Fruit fly (Drosophila melanogaster) whole organism, embryonic: Measurements from ENCODE around the gene CG13989.

Experiments
- Asciz ChIP-seq: fragments of 200-800 bp; sonication (Bioruptor generic); optimal IDR thresholded peaks from 2 replicates; lab custom pipeline; 2017; ENCODE audit warnings: missing biosample characterization, mild to moderate bottlenecking, missing genetic modification characterization, missing genetic modification reagents
- CG10366 ChIP-seq: fragments of 200-800 bp; sonication (Bioruptor generic); IDR thresholded peaks from 2 replicates; pipeline ENCODE4 v1.3.6; 2022; ENCODE audit warnings: missing biosample characterization, missing genetic modification characterization
- CG13123 ChIP-seq: fragments of 200-800 bp; sonication (Bioruptor generic); optimal IDR thresholded peaks from 2 replicates; lab custom pipeline; 2016; ENCODE audit warnings: missing biosample characterization, missing genetic modification characterization
- CG13287 ChIP-seq: fragments of 200-800 bp; sonication (Bioruptor generic); IDR thresholded peaks from 2 replicates; pipeline ENCODE4 v1.3.6; 2022; ENCODE audit warnings: missing biosample characterization, missing genetic modification characterization; ENCODE audit not compliant: partially characterized antibody
- CG13296 ChIP-seq: fragments of 200-800 bp; sonication (Bioruptor generic); optimal IDR thresholded peaks from 3 replicates; lab custom pipeline; 2018; ENCODE audit warnings: missing biosample characterization, mild to moderate bottlenecking, missing genetic modification characterization
- CG13624 ChIP-seq: fragments of 200-800 bp; sonication (Bioruptor generic); optimal IDR thresholded peaks from 2 replicates; lab custom pipeline; 2016; ENCODE audit warnings: missing biosample characterization, missing genetic modification characterization
- CG14860 ChIP-seq: fragments of 200-800 bp; sonication (Bioruptor generic); IDR thresholded peaks from 3 replicates; pipeline ENCODE4 v1.3.6; 2022; ENCODE audit warnings: missing biosample characterization, missing genetic modification characterization; ENCODE audit not compliant: partially characterized antibody
- CG17359 ChIP-seq: fragments of 200-800 bp; sonication (Bioruptor generic); optimal IDR thresholded peaks from 3 replicates; lab custom pipeline; 2018; ENCODE audit warnings: missing biosample characterization, mild to moderate bottlenecking, missing genetic modification characterization, moderate library complexity
- CG1832 ChIP-seq: fragments of 200-800 bp; sonication (Bioruptor generic); optimal IDR thresholded peaks from 2 replicates; lab custom pipeline; 2017; ENCODE audit warnings: missing biosample characterization, mild to moderate bottlenecking, missing genetic modification characterization, inconsistent platforms
- CG2875 ChIP-seq: fragments of 200-800 bp; sonication (Bioruptor generic); optimal IDR thresholded peaks from 2 replicates; lab custom pipeline; 2017; ENCODE audit warnings: missing biosample characterization, mild to moderate bottlenecking, missing genetic modification characterization, missing genetic modification reagents
- CG31388 ChIP-seq: fragments of 200-800 bp; sonication (Bioruptor generic); optimal IDR thresholded peaks from 2 replicates; lab custom pipeline; 2016; ENCODE audit warnings: missing biosample characterization, missing genetic modification characterization
- CG34376 ChIP-seq: fragments of 200-800 bp; sonication (Bioruptor generic); optimal IDR thresholded peaks from 2 replicates; lab custom pipeline; 2018; ENCODE audit warnings: missing biosample characterization, mild to moderate bottlenecking, missing genetic modification characterization
- CG5180 ChIP-seq: fragments of 200-800 bp; sonication (Bioruptor generic); optimal IDR thresholded peaks from 3 replicates; lab custom pipeline; 2017; ENCODE audit warnings: missing biosample characterization, missing genetic modification characterization, mild to moderate bottlenecking, moderate library complexity, missing genetic modification reagents
- CG6175 ChIP-seq: fragments of 200-800 bp; sonication (Bioruptor generic); IDR thresholded peaks from 3 replicates; pipeline ENCODE4 v1.3.6; 2022; ENCODE audit warnings: missing biosample characterization, missing genetic modification characterization
- CG6272 ChIP-seq: fragments of 200-800 bp; sonication (Bioruptor generic); IDR thresholded peaks from 2 replicates; pipeline ENCODE4 v1.3.6; 2022; ENCODE audit warnings: missing biosample characterization, missing genetic modification characterization
- CG6683 ChIP-seq: fragments of 200-800 bp; sonication (Bioruptor generic); optimal IDR thresholded peaks from 2 replicates; lab custom pipeline; 2017; ENCODE audit warnings: missing biosample characterization, mild to moderate bottlenecking, missing genetic modification characterization, missing genetic modification reagents
- CG6791 ChIP-seq: fragments of 200-800 bp; sonication (Bioruptor generic); IDR thresholded peaks from 3 replicates; pipeline ENCODE4 v1.3.6; 2022; ENCODE audit warnings: missing biosample characterization, missing genetic modification characterization; ENCODE audit not compliant: partially characterized antibody
- CG9437 ChIP-seq: fragments of 200-800 bp; sonication (Bioruptor generic); optimal IDR thresholded peaks from 2 replicates; lab custom pipeline; 2018; ENCODE audit warnings: missing biosample characterization, mild to moderate bottlenecking, missing genetic modification characterization
- CG9727 ChIP-seq: fragments of 200-800 bp; sonication (Bioruptor generic); optimal IDR thresholded peaks from 3 replicates; lab custom pipeline; 2017; ENCODE audit warnings: missing biosample characterization, mild to moderate bottlenecking, missing genetic modification characterization
- Camta ChIP-seq: fragments of 200-800 bp; sonication (Bioruptor generic); optimal IDR thresholded peaks from 2 replicates; lab custom pipeline; 2016; ENCODE audit warnings: missing biosample characterization, missing genetic modification characterization
- Dip2 ChIP-seq: fragments of 200-800 bp; sonication (Bioruptor generic); IDR thresholded peaks from 2 replicates; pipeline ENCODE4 v1.3.6; 2022; ENCODE audit warnings: missing biosample characterization, missing genetic modification characterization
- Dll ChIP-seq: fragments of 200-800 bp; sonication (Bioruptor generic); IDR thresholded peaks from 4 replicates; pipeline ENCODE4 v1.3.6; 2022; ENCODE audit warnings: missing biosample characterization, missing genetic modification characterization; ENCODE audit not compliant: partially characterized antibody
- Gsc ChIP-seq: fragments of 200-800 bp; sonication (Bioruptor generic); IDR thresholded peaks from 2 replicates; pipeline ENCODE4 v1.3.6; 2022; ENCODE audit warnings: missing biosample characterization, missing genetic modification characterization
- Hand ChIP-seq: fragments of 200-800 bp; sonication (Bioruptor generic); optimal IDR thresholded peaks from 2 replicates; lab custom pipeline; 2017; ENCODE audit warnings: mild to moderate bottlenecking, missing biosample characterization, missing genetic modification reagents, missing genetic modification characterization
- Hmr ChIP-seq: fragments of 200-800 bp; sonication (Bioruptor generic); optimal IDR thresholded peaks from 3 replicates; lab custom pipeline; 2017; ENCODE audit warnings: mild to moderate bottlenecking, missing biosample characterization, missing genetic modification reagents, missing genetic modification characterization
- Hr39 ChIP-seq: fragments of >200 bp; optimal IDR thresholded peaks from 2 replicates; lab custom pipeline; 2017
- Lhr ChIP-seq: fragments of 200-800 bp; sonication (Bioruptor generic); optimal IDR thresholded peaks from 3 replicates; lab custom pipeline; 2017; ENCODE audit warnings: mild to moderate bottlenecking, missing biosample characterization, missing genetic modification reagents, missing genetic modification characterization
- Lim3 ChIP-seq: fragments of 200-800 bp; sonication (Bioruptor generic); IDR thresholded peaks from 2 replicates; pipeline ENCODE4 v1.3.6; 2022; ENCODE audit warnings: missing biosample characterization, missing genetic modification characterization
- Mad ChIP-seq: fragments of 200-800 bp; sonication (Bioruptor generic); optimal IDR thresholded peaks from 2 replicates; lab custom pipeline; 2016; ENCODE audit warnings: missing biosample characterization, missing genetic modification characterization
- Optix ChIP-seq: fragments of 200-800 bp; sonication (Bioruptor generic); IDR thresholded peaks from 3 replicates; pipeline ENCODE4 v1.3.6; 2022; ENCODE audit warnings: missing biosample characterization, missing genetic modification characterization
- Sin3A ChIP-seq: fragments of >200 bp; optimal IDR thresholded peaks from 2 replicates; lab custom pipeline; 2018
- Six4 ChIP-seq: fragments of 200-800 bp; sonication (Bioruptor generic); optimal IDR thresholded peaks from 2 replicates; lab custom pipeline; 2016; ENCODE audit warnings: missing biosample characterization, missing genetic modification characterization
- Sry-δ ChIP-seq: fragments of 200-800 bp; sonication (Bioruptor generic); optimal IDR thresholded peaks from 2 replicates; lab custom pipeline; 2016; ENCODE audit warnings: missing biosample characterization, missing genetic modification characterization
- Stat92E ChIP-seq, 3 experiments: fragments of >200 bp in 2 of 3; fragments of 200-800 bp in 1 of 3; sonication (Bioruptor generic) in 1 of 3; optimal IDR thresholded peaks; 2 replicates each; lab custom pipeline; 2017 to 2019; ENCODE audit warnings: missing biosample characterization in 3 of 3, missing genetic modification characterization in 3 of 3, mild to moderate bottlenecking in 1 of 3, moderate library complexity in 1 of 3
- aop ChIP-seq: fragments of 200-800 bp; sonication (Bioruptor generic); IDR thresholded peaks from 2 replicates; pipeline ENCODE4 v1.3.6; 2022; ENCODE audit warnings: missing biosample characterization, missing genetic modification characterization
- cas ChIP-seq: fragments of 200-800 bp; sonication (Bioruptor generic); IDR thresholded peaks from 2 replicates; pipeline ENCODE4 v1.3.6; 2022; ENCODE audit warnings: missing biosample characterization, missing genetic modification characterization
- cato ChIP-seq: fragments of 200-800 bp; sonication (Bioruptor generic); optimal IDR thresholded peaks from 2 replicates; lab custom pipeline; 2016; ENCODE audit warnings: missing biosample characterization, missing genetic modification characterization, borderline replicate concordance
- cg ChIP-seq: fragments of 200-800 bp; sonication (Bioruptor generic); optimal IDR thresholded peaks from 3 replicates; lab custom pipeline; 2019; ENCODE audit warnings: missing biosample characterization, mild to moderate bottlenecking, missing genetic modification characterization, moderate library complexity
- disco-r ChIP-seq: fragments of 200-800 bp; sonication (Bioruptor generic); optimal IDR thresholded peaks from 2 replicates; lab custom pipeline; 2016; ENCODE audit warnings: missing biosample characterization, missing genetic modification characterization
- exex ChIP-seq: fragments of 200-800 bp; sonication (Bioruptor generic); optimal IDR thresholded peaks from 4 replicates; lab custom pipeline; 2018; ENCODE audit warnings: missing biosample characterization, mild to moderate bottlenecking, missing genetic modification characterization, moderate library complexity
- eyg ChIP-seq: fragments of 200-800 bp; sonication (Bioruptor generic); optimal IDR thresholded peaks from 3 replicates; lab custom pipeline; 2016; ENCODE audit warnings: missing biosample characterization, missing genetic modification characterization
- fd3F ChIP-seq: fragments of 200-800 bp; sonication (Bioruptor generic); optimal IDR thresholded peaks from 2 replicates; lab custom pipeline; 2018; ENCODE audit warnings: missing biosample characterization, mild to moderate bottlenecking, missing genetic modification characterization, moderate library complexity
- gce ChIP-seq: fragments of 200-800 bp; sonication (Bioruptor generic); IDR thresholded peaks from 3 replicates; pipeline ENCODE4 v1.3.6; 2022; ENCODE audit warnings: missing biosample characterization, missing genetic modification characterization
- h ChIP-seq: fragments of >200 bp; optimal IDR thresholded peaks from 2 replicates; lab custom pipeline; 2017
- ham ChIP-seq: fragments of 200-800 bp; sonication (Bioruptor generic); IDR thresholded peaks from 2 replicates; pipeline ENCODE4 v1.3.6; 2022; ENCODE audit warnings: missing biosample characterization, missing genetic modification characterization
- jigr1 ChIP-seq: fragments of 200-800 bp; sonication (Bioruptor generic); IDR thresholded peaks from 3 replicates; pipeline ENCODE4 v1.3.6; 2022; ENCODE audit warnings: missing biosample characterization, missing genetic modification characterization
- klu ChIP-seq: fragments of 200-800 bp; sonication (Bioruptor generic); IDR thresholded peaks from 2 replicates; pipeline ENCODE4 v1.3.6; 2022; ENCODE audit warnings: missing biosample characterization, missing genetic modification characterization
- rib ChIP-seq: fragments of 200-800 bp; sonication (Bioruptor generic); IDR thresholded peaks from 2 replicates; pipeline ENCODE4 v1.3.6; 2022; ENCODE audit warnings: missing biosample characterization, missing genetic modification characterization
- seq ChIP-seq: fragments of 200-800 bp; sonication (Bioruptor generic); IDR thresholded peaks from 2 replicates; pipeline ENCODE4 v1.3.6; 2022; ENCODE audit warnings: missing biosample characterization, missing genetic modification characterization
- sima ChIP-seq: fragments of 200-800 bp; sonication (Bioruptor generic); optimal IDR thresholded peaks from 2 replicates; lab custom pipeline; 2016; ENCODE audit warnings: missing biosample characterization, missing genetic modification characterization
- stwl ChIP-seq: fragments of 200-800 bp; sonication (Bioruptor generic); optimal IDR thresholded peaks from 3 replicates; lab custom pipeline; 2018; ENCODE audit warnings: missing biosample characterization, mild to moderate bottlenecking, missing genetic modification characterization, moderate library complexity
- sug ChIP-seq: fragments of 200-800 bp; optimal IDR thresholded peaks from 2 replicates; lab custom pipeline; 2019; ENCODE audit warnings: missing biosample characterization, mild to moderate bottlenecking, missing genetic modification characterization, moderate library complexity
- yki ChIP-seq: fragments of >200 bp; optimal IDR thresholded peaks from 3 replicates; lab custom pipeline; 2018

Gene CG13989

dm6 chr2L:6124815-6125214, 35.4 kb upstream of the CG13989 start, which contains the start of gene Arpc4 (continued):
- no peak for TF ChIP-seq Gsc
- no peak for TF ChIP-seq CG9727 (GFP tag; lab: Kevin White, UChicago)
- TF ChIP-seq rib = no peak
- no peak for TF ChIP-seq exex (tag; lab: Kevin White, UChicago)
- no peak for TF ChIP-seq CG13123 (GFP tag; lab: Kevin White, UChicago)
- TF ChIP-seq CG31388 (GFP tag; lab: Kevin White, UChicago) = no peak
- TF ChIP-seq h (lab: Kevin White, UChicago) = no peak
- TF ChIP-seq eyg (GFP tag; lab: Kevin White, UChicago) = no peak
- TF ChIP-seq disco-r (GFP tag; lab: Kevin White, UChicago) = no peak
- peak; percentile 5 for TF ChIP-seq CG17359 (tag; lab: Kevin White, UChicago)
- peak; percentile 44 for TF ChIP-seq Sry-δ
- peak; percentile 4 for TF ChIP-seq cato (GFP tag; lab: Kevin White, UChicago)
- no peak for TF ChIP-seq CG6272
- TF ChIP-seq cg (GFP tag; lab: Kevin White, UChicago) = no peak
- TF ChIP-seq sima = no peak
- TF ChIP-seq aop (GFP tag; lab: Robert Waterston, UW) = no peak
- no peak for TF ChIP-seq Hr39
- peak; percentile 25; the same call in 1 of the 2 replicates for TF ChIP-seq seq (GFP tag; lab: Robert Waterston, UW)
- TF ChIP-seq CG10366 (GFP tag; lab: Robert Waterston, UW) = peak; percentile 74
- TF ChIP-seq Lim3 (GFP tag; lab: Robert Waterston, UW) = no peak
- TF ChIP-seq klu = peak; percentile 63
- TF ChIP-seq Stat92E (GFP tag; optimal IDR thresholded peaks at IDR 0.05; lab: Kevin White, UChicago) = no peak
- TF ChIP-seq Asciz (GFP tag; lab: Kevin White, UChicago) = peak; percentile 35
- no peak for TF ChIP-seq CG1832 (GFP tag; lab: Kevin White, UChicago)
- peak; percentile 39 for TF ChIP-seq Six4 (GFP tag; lab: Kevin White, UChicago)
- no peak for TF ChIP-seq CG6683 (GFP tag; lab: Kevin White, UChicago)
- TF ChIP-seq Lhr (GFP tag; lab: Kevin White, UChicago) = peak; percentile 65
- no peak for TF ChIP-seq Optix (GFP tag; lab: Robert Waterston, UW)
- TF ChIP-seq CG34376 (GFP tag; lab: Kevin White, UChicago) = no peak
- no peak for TF ChIP-seq fd3F
- TF ChIP-seq Camta (GFP tag; lab: Kevin White, UChicago) = no peak
- peak; percentile 34; the same call in 1 of the 3 replicates for TF ChIP-seq gce (GFP tag; lab: Robert Waterston, UW)
- TF ChIP-seq CG14860 (GFP tag; lab: Robert Waterston, UW) = no peak
- TF ChIP-seq sug (tag; lab: Kevin White, UChicago) = no peak
- no peak for TF ChIP-seq Hand (GFP tag; lab: Kevin White, UChicago)
- TF ChIP-seq Sin3A (lab: Kevin White, UChicago) = peak; percentile 26
- TF ChIP-seq Hmr (GFP tag; lab: Kevin White, UChicago) = peak; percentile 68
- no peak for TF ChIP-seq CG9437 (GFP tag; lab: Kevin White, UChicago)
- no peak for TF ChIP-seq CG5180 (GFP tag; lab: Kevin White, UChicago)
- TF ChIP-seq Dip2 (GFP tag; lab: Robert Waterston, UW) = no peak
- no peak for TF ChIP-seq Dll (GFP tag; lab: Robert Waterston, UW)
- TF ChIP-seq CG13287 (GFP tag; lab: Robert Waterston, UW) = no peak
- TF ChIP-seq jigr1 = peak; percentile 46; the same call in 1 of the 3 replicates
- TF ChIP-seq CG13296 (GFP tag; lab: Kevin White, UChicago) = no peak
- no peak for TF ChIP-seq CG6791 (GFP tag; lab: Robert Waterston, UW)
- TF ChIP-seq stwl (tag; lab: Kevin White, UChicago) = peak; percentile 83
- no peak for TF ChIP-seq CG2875 (GFP tag; lab: Kevin White, UChicago)
- no peak for TF ChIP-seq yki (lab: Kevin White, UChicago)
- peak; percentile 48; the same call in 1 of the 2 replicates for TF ChIP-seq cas
- TF ChIP-seq Mad = no peak
- peak; percentile 54 for TF ChIP-seq CG13624
- no peak for TF ChIP-seq CG6175 (GFP tag; lab: Robert Waterston, UW)
- no peak for TF ChIP-seq ham
